In genomic region chrX:17601345-17601744, ce11 we compare ENCODE assay signal across 6 worm cellular contexts.
A peak's percentile ranks its signal among the peaks of the same experiment; 100 is the strongest.
TF ChIP-seq lines count a peak whose summit lies in the region.

No protein-coding gene starts in this region.

TF ChIP-seq in whole organism, L1 larva, 84 proteins besides CTCF, POLR2A, EP300 and RAD21 (continues in another document):
- no peak for TF ChIP-seq ceh-82 (tag; optimal IDR thresholded peaks at IDR 0.05; lab: Kevin White, UChicago)
- TF ChIP-seq snpc-4 (tag; optimal IDR thresholded peaks at IDR 0.05; lab: Kevin White, UChicago): no peak
- no peak for TF ChIP-seq fkh-4 (tag; optimal IDR thresholded peaks at IDR 0.05; lab: Kevin White, UChicago; ENCODE audit: borderline replicate concordance)
- TF ChIP-seq tlp-1 (tag; optimal IDR thresholded peaks at IDR 0.05; lab: Kevin White, UChicago): peak; percentile 46
- no peak for TF ChIP-seq lin-13 (GFP tag; optimal IDR thresholded peaks at IDR 0.05; lab: Kevin White, UChicago)
- TF ChIP-seq unc-130 (tag; optimal IDR thresholded peaks at IDR 0.05; lab: Kevin White, UChicago): no peak
- TF ChIP-seq efl-1 (optimal IDR thresholded peaks at IDR 0.05; lab: Kevin White, UChicago): no peak
- TF ChIP-seq efl-1 (GFP tag; optimal IDR thresholded peaks at IDR 0.05 in 1 of 2; lab: Kevin White, UChicago): peak in 1 of 2 experiments; percentile 60
- no peak for TF ChIP-seq lir-3 (tag; optimal IDR thresholded peaks at IDR 0.05; lab: Kevin White, UChicago; ENCODE audit: poor library complexity)
- peak in 1 of 2 experiments; percentile 13 for TF ChIP-seq lin-35 (GFP tag; optimal IDR thresholded peaks at IDR 0.05; lab: Kevin White, UChicago)
- peak; percentile 74 for TF ChIP-seq elt-2 (tag; optimal IDR thresholded peaks at IDR 0.05; lab: Kevin White, UChicago)
- peak; percentile 1 for TF ChIP-seq nhr-71 (tag; optimal IDR thresholded peaks at IDR 0.05; lab: Kevin White, UChicago)
- TF ChIP-seq nhr-90 (tag; optimal IDR thresholded peaks at IDR 0.05; lab: Kevin White, UChicago; ENCODE audit: poor library complexity): no peak
- TF ChIP-seq unc-86 (tag; optimal IDR thresholded peaks at IDR 0.05; lab: Kevin White, UChicago): no peak
- TF ChIP-seq pqm-1 (tag; optimal IDR thresholded peaks at IDR 0.05; lab: Kevin White, UChicago): peak; percentile 57

TF ChIP-seq in whole organism, L2 larva, 48 proteins besides CTCF, POLR2A, EP300 and RAD21 (continues in another document):
- TF ChIP-seq ceh-82 (tag; optimal IDR thresholded peaks at IDR 0.05; lab: Kevin White, UChicago) (no peak), alr-1 (tag; optimal IDR thresholded peaks at IDR 0.05; lab: Kevin White, UChicago) (no peak), unc-55 (GFP tag; optimal IDR thresholded peaks at IDR 0.05; lab: Kevin White, UChicago) (no peak), crh-2 (tag; optimal IDR thresholded peaks at IDR 0.05; lab: Kevin White, UChicago) (peak; percentile 22), nhr-10 (tag; optimal IDR thresholded peaks at IDR 0.05; lab: Kevin White, UChicago) (no peak), elt-3 (tag; optimal IDR thresholded peaks at IDR 0.05; lab: Kevin White, UChicago) (no peak), ztf-4 (tag; optimal IDR thresholded peaks at IDR 0.05; lab: Kevin White, UChicago) (no peak), lsy-2 (tag; optimal IDR thresholded peaks at IDR 0.05; lab: Kevin White, UChicago) (no peak), nhr-21 (tag; optimal IDR thresholded peaks at IDR 0.05; lab: Kevin White, UChicago) (no peak), skn-1 (tag; optimal IDR thresholded peaks at IDR 0.05; lab: Kevin White, UChicago) (peak; percentile 0), ZK546.5 (tag; optimal IDR thresholded peaks at IDR 0.05; lab: Kevin White, UChicago) (no peak), blmp-1 (tag; optimal IDR thresholded peaks at IDR 0.05; lab: Kevin White, UChicago; ENCODE audit: insufficient read depth) (no peak), nhr-129 (tag; optimal IDR thresholded peaks at IDR 0.05; lab: Kevin White, UChicago) (no peak), gmeb-1 (tag; optimal IDR thresholded peaks at IDR 0.05; lab: Kevin White, UChicago) (peak; percentile 17), Y55F3AM.14 (GFP tag; optimal IDR thresholded peaks at IDR 0.05; lab: Kevin White, UChicago) (no peak)

TF ChIP-seq in whole organism, L3 larva, 47 proteins besides CTCF, POLR2A, EP300 and RAD21:
- TF ChIP-seq lin-39 (tag; optimal IDR thresholded peaks at IDR 0.05; lab: Kevin White, UChicago): no peak
- TF ChIP-seq pqm-1 (tag; optimal IDR thresholded peaks at IDR 0.05; lab: Kevin White, UChicago): peak; percentile 76
- peak; percentile 19 for TF ChIP-seq fos-1 (tag; optimal IDR thresholded peaks at IDR 0.05; lab: Kevin White, UChicago)
- no peak for TF ChIP-seq nhr-23 (tag; optimal IDR thresholded peaks at IDR 0.05; lab: Kevin White, UChicago)
- no peak for TF ChIP-seq egl-5 (tag; optimal IDR thresholded peaks at IDR 0.05; lab: Kevin White, UChicago)
- peak; percentile 81 for TF ChIP-seq elt-2 (tag; optimal IDR thresholded peaks at IDR 0.05; lab: Kevin White, UChicago)
- TF ChIP-seq nhr-25 (tag; optimal IDR thresholded peaks at IDR 0.05; lab: Kevin White, UChicago): no peak

TF ChIP-seq in whole organism, L4 larva, 104 proteins besides CTCF, POLR2A, EP300 and RAD21 (continues in another document):
- peak in 1 of 2 experiments; percentile 5 for TF ChIP-seq mdl-1 (tag; optimal IDR thresholded peaks at IDR 0.05; lab: Kevin White, UChicago)
- TF ChIP-seq unc-39 (tag; optimal IDR thresholded peaks at IDR 0.05; lab: Kevin White, UChicago): no peak
- TF ChIP-seq nhr-28 (tag; optimal IDR thresholded peaks at IDR 0.05; lab: Kevin White, UChicago): peak; percentile 72
- TF ChIP-seq zag-1 (tag; optimal IDR thresholded peaks at IDR 0.05; lab: Kevin White, UChicago): no peak
- peak; percentile 91 for TF ChIP-seq pqm-1 (tag; optimal IDR thresholded peaks at IDR 0.05; lab: Kevin White, UChicago)
- no peak for TF ChIP-seq ceh-82 (tag; optimal IDR thresholded peaks at IDR 0.05; lab: Kevin White, UChicago)
- TF ChIP-seq nhr-41 (GFP tag; IDR thresholded peaks at IDR 0.05; lab: Robert Waterston, UW): no peak
- TF ChIP-seq snpc-1.2 (GFP tag; IDR thresholded peaks at IDR 0.05; lab: Robert Waterston, UW): no peak
- TF ChIP-seq T20F7.1 (GFP tag; optimal IDR thresholded peaks at IDR 0.05; lab: Kevin White, UChicago): no peak
- no peak for TF ChIP-seq nhr-237 (tag; optimal IDR thresholded peaks at IDR 0.05; lab: Kevin White, UChicago)
- peak; percentile 80 for TF ChIP-seq aha-1 (tag; lab: Kevin White, UChicago)
- no peak for TF ChIP-seq lin-1 (GFP tag; IDR thresholded peaks at IDR 0.05; lab: Robert Waterston, UW)
- TF ChIP-seq daf-12 (tag; optimal IDR thresholded peaks at IDR 0.05; lab: Kevin White, UChicago): no peak
- no peak for TF ChIP-seq ceh-20 (GFP tag; IDR thresholded peaks at IDR 0.05; lab: Robert Waterston, UW)
- TF ChIP-seq rbr-2 (tag; optimal IDR thresholded peaks at IDR 0.05; lab: Kevin White, UChicago): no peak
- TF ChIP-seq dve-1 (tag; optimal IDR thresholded peaks at IDR 0.05; lab: Kevin White, UChicago; ENCODE audit: insufficient read depth): peak; percentile 57
- TF ChIP-seq hlh-30 (tag; optimal IDR thresholded peaks at IDR 0.05; lab: Kevin White, UChicago; ENCODE audit: insufficient read depth): no peak
- no peak for TF ChIP-seq lsy-2 (tag; optimal IDR thresholded peaks at IDR 0.05; lab: Kevin White, UChicago)
- TF ChIP-seq nhr-48 (tag; optimal IDR thresholded peaks at IDR 0.05; lab: Kevin White, UChicago): no peak
- no peak for TF ChIP-seq spr-1 (tag; optimal IDR thresholded peaks at IDR 0.05; lab: Kevin White, UChicago)
- no peak for TF ChIP-seq nhr-102 (tag; optimal IDR thresholded peaks at IDR 0.05; lab: Kevin White, UChicago)

TF ChIP-seq in whole organism, late embryonic, 69 proteins besides CTCF, POLR2A, EP300 and RAD21:
- peak; percentile 29 for TF ChIP-seq elt-2 (tag; optimal IDR thresholded peaks at IDR 0.05; lab: Kevin White, UChicago)
- no peak for TF ChIP-seq nhr-232 (tag; optimal IDR thresholded peaks at IDR 0.05; lab: Kevin White, UChicago)

TF ChIP-seq in whole organism, young adult, 124 proteins besides CTCF, POLR2A, EP300 and RAD21:
- TF ChIP-seq nhr-80 (tag; optimal IDR thresholded peaks at IDR 0.05; lab: Kevin White, UChicago) (peak; percentile 73), nhr-120 (GFP tag; IDR thresholded peaks at IDR 0.05; lab: Robert Waterston, UW) (no peak), zim-3 (tag; optimal IDR thresholded peaks at IDR 0.05; lab: Kevin White, UChicago) (no peak), dox-1 (GFP tag; IDR thresholded peaks at IDR 0.05; lab: Robert Waterston, UW) (0 out of 2 replicates have a peak, but pooled peaks have one; percentile 23)
